Fruit fly (Drosophila melanogaster) whole organism, wandering third instar larva: ENCODE measurements around the gene CG31457.
A peak's percentile ranks its signal among the peaks of the same experiment; 100 is the strongest.

Source experiments
- CrebA ChIP-seq: fragments of 200-800 bp; sonication (Bioruptor generic); optimal IDR thresholded peaks from 2 replicates; lab custom pipeline; 2016; ENCODE audit warnings: missing biosample characterization, mild to moderate bottlenecking, missing genetic modification characterization, borderline replicate concordance
- Mio ChIP-seq: sonication (Bioruptor generic); optimal IDR thresholded peaks from 2 replicates; lab custom pipeline; 2016; ENCODE audit warnings: missing biosample characterization, missing genetic modification characterization
- Myc ChIP-seq: fragments of >200 bp; optimal IDR thresholded peaks from 2 replicates; lab custom pipeline; 2017
- OdsH ChIP-seq: fragments of 200-800 bp; sonication (Bioruptor generic); optimal IDR thresholded peaks from 2 replicates; lab custom pipeline; 2016; ENCODE audit warnings: missing biosample characterization, mild to moderate bottlenecking, missing genetic modification characterization
- Vsx2 ChIP-seq: fragments of 200-300, 225-300 bp; sonication (Bioruptor generic); optimal IDR thresholded peaks from 2 replicates; lab custom pipeline; 2018; ENCODE audit warnings: missing biosample characterization, missing genetic modification characterization; ENCODE audit not compliant: partially characterized antibody
- br ChIP-seq: fragments of 200-800 bp; sonication (Bioruptor generic); optimal IDR thresholded peaks from 2 replicates; lab custom pipeline; 2016; ENCODE audit warnings: missing biosample characterization, missing genetic modification characterization
- dmrt93B ChIP-seq: fragments of 200-800 bp; sonication (Bioruptor generic); optimal IDR thresholded peaks from 2 replicates; lab custom pipeline; 2018; ENCODE audit warnings: missing biosample characterization, mild to moderate bottlenecking, missing genetic modification characterization
- foxo ChIP-seq, 2 experiments: fragments of 200-800 bp; sonication (Bioruptor generic); optimal IDR thresholded peaks; 2 replicates in 1 of 2; 3 replicates in 1 of 2; lab custom pipeline; 2016 to 2017; ENCODE audit warnings: missing biosample characterization in 2 of 2, missing genetic modification characterization in 2 of 2
- fru ChIP-seq: fragments of 200-800 bp; sonication (Bioruptor generic); optimal IDR thresholded peaks from 3 replicates; lab custom pipeline; 2016; ENCODE audit warnings: missing biosample characterization, mild to moderate bottlenecking, missing genetic modification characterization
- lola ChIP-seq: fragments of >200 bp; optimal IDR thresholded peaks from 2 replicates; lab custom pipeline; 2017; ENCODE audit warnings: missing biosample characterization, missing genetic modification characterization
- pan ChIP-seq: fragments of >200 bp; optimal IDR thresholded peaks from 2 replicates; lab custom pipeline; 2017
- psq ChIP-seq: fragments of 200-800 bp; sonication (Bioruptor generic); optimal IDR thresholded peaks from 3 replicates; lab custom pipeline; 2017; ENCODE audit warnings: missing biosample characterization, mild to moderate bottlenecking, missing genetic modification characterization, moderate library complexity
- sage ChIP-seq: fragments of 200-800 bp; sonication (Bioruptor generic); optimal IDR thresholded peaks from 2 replicates; lab custom pipeline; 2016; ENCODE audit warnings: missing biosample characterization, mild to moderate bottlenecking, missing genetic modification characterization

- TF ChIP-seq Mio (GFP tag; lab: Kevin White, UChicago): no peak
- no peak for TF ChIP-seq OdsH (GFP tag; lab: Kevin White, UChicago)
- TF ChIP-seq pan: no peak
- no peak for TF ChIP-seq dmrt93B
- no peak for TF ChIP-seq CrebA (GFP tag; lab: Kevin White, UChicago)
- TF ChIP-seq psq: no peak
- TF ChIP-seq Myc (lab: Kevin White, UChicago): no peak
- TF ChIP-seq fru (GFP tag; lab: Kevin White, UChicago): no peak
- TF ChIP-seq lola (GFP tag; lab: Kevin White, UChicago): no peak
- peak in 1 of 2 experiments; percentile 10 for TF ChIP-seq foxo (GFP tag; optimal IDR thresholded peaks at IDR 0.05; lab: Kevin White, UChicago)
- TF ChIP-seq br (GFP tag; lab: Kevin White, UChicago): no peak
- no peak for TF ChIP-seq Vsx2
- TF ChIP-seq sage (GFP tag; lab: Kevin White, UChicago): no peak
Observed at dm6 chr3R:23159289-23159956, 31.6 kb upstream of the CG31457 start, which contains the start of gene VhaAC39-2.
